Worm (Caenorhabditis elegans) whole organism, mixed stage, embryonic: ENCODE measurements around the gene clec-29.

ENCODE experiments used
- M03D4.4 ChIP-seq: sonication (generic microtip); optimal IDR thresholded peaks from 2 replicates; lab custom pipeline; 2017; ENCODE audit warnings: mild to moderate bottlenecking, missing genetic modification characterization, missing compliant biosample characterization
- ces-1 ChIP-seq: fragments of 150-350 bp; optimal IDR thresholded peaks from 2 replicates; lab custom pipeline; 2014; ENCODE audit warnings: missing biosample characterization, missing genetic modification reagents, missing genetic modification characterization
- cnd-1 ChIP-seq: fragments of 200-800 bp; sonication (Bioruptor generic); optimal IDR thresholded peaks from 2 replicates; lab custom pipeline; 2018; ENCODE audit warnings: mild to moderate bottlenecking, missing genetic modification characterization, missing compliant biosample characterization
- elt-3 ChIP-seq: fragments of 150-350 bp; optimal IDR thresholded peaks from 2 replicates; lab custom pipeline; 2014; ENCODE audit warnings: missing biosample characterization, missing genetic modification characterization
- nhr-12 ChIP-seq: fragments of 150-350 bp; optimal IDR thresholded peaks from 2 replicates; lab custom pipeline; 2014; ENCODE audit warnings: missing biosample characterization, missing genetic modification characterization
- nhr-2 ChIP-seq: fragments of 150-350 bp; optimal IDR thresholded peaks from 2 replicates; lab custom pipeline; 2014; ENCODE audit warnings: missing biosample characterization, missing genetic modification characterization
- nhr-76 ChIP-seq: sonication (generic microtip); optimal IDR thresholded peaks from 2 replicates; lab custom pipeline; 2017; ENCODE audit warnings: missing biosample characterization, missing genetic modification characterization
- pha-4 ChIP-seq: fragments of 150-350 bp; optimal IDR thresholded peaks from 2 replicates; lab custom pipeline; 2018; ENCODE audit warnings: missing biosample characterization, missing genetic modification reagents, missing genetic modification characterization
- sem-2 ChIP-seq: fragments of 200-800 bp; sonication (Bioruptor generic); optimal IDR thresholded peaks from 2 replicates; lab custom pipeline; 2018; ENCODE audit warnings: mild to moderate bottlenecking, missing genetic modification characterization, missing compliant biosample characterization
- snpc-4 ChIP-seq: fragments of 150-350 bp; optimal IDR thresholded peaks from 2 replicates; lab custom pipeline; 2014; ENCODE audit warnings: missing biosample characterization, missing genetic modification characterization
- unc-120 ChIP-seq: sonication (generic microtip); optimal IDR thresholded peaks from 2 replicates; lab custom pipeline; 2017; ENCODE audit warnings: missing genetic modification characterization, missing compliant biosample characterization; ENCODE audit not compliant: poor library complexity, severe bottlenecking
- unc-39 ChIP-seq: fragments of 150-350 bp; optimal IDR thresholded peaks from 2 replicates; lab custom pipeline; 2014; ENCODE audit warnings: missing biosample characterization, missing genetic modification characterization
- unc-62 ChIP-seq: fragments of 150-350 bp; optimal IDR thresholded peaks from 2 replicates; lab custom pipeline; 2014; ENCODE audit warnings: missing biosample characterization, missing genetic modification reagents, missing genetic modification characterization

DNA sequence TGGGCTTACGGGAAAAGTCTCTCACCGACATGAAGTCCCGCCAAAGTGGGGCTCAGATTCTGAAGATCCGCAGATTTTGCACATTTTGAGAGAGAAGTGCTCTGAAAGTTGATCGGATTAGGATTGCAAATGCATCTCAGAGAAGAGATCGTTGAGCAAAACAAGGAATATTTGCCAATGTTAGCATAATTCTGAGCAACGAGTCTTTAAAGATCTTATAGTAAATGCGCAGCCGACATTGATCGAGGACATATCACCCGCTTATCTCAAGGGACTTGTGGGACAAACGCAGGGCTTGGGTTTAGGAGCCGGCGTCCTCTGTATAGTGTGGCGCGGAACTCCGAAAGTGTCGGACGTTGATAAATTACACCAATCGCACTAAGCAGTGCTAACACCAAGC, 15.3 kb downstream of the clec-29 start, which contains the start of gene nhr-112:
- TF ChIP-seq ces-1 (GFP tag; lab: Kevin White, UChicago) (no peak), pha-4 (no peak), unc-62 (GFP tag; lab: Kevin White, UChicago) (no peak), nhr-2 (tag; lab: Kevin White, UChicago) (no peak), cnd-1 (tag; lab: Kevin White, UChicago) (no peak), unc-39 (tag; lab: Kevin White, UChicago) (no peak), M03D4.4 (tag; lab: Kevin White, UChicago) (no peak), unc-120 (tag; lab: Kevin White, UChicago) (no peak), nhr-76 (tag; lab: Kevin White, UChicago) (no peak), elt-3 (tag; lab: Kevin White, UChicago) (no peak), sem-2 (no peak), snpc-4 (tag; lab: Kevin White, UChicago) (no peak), nhr-12 (no peak)
